Fruit fly (Drosophila melanogaster) whole organism, embryonic: ENCODE data around the gene phol.

Experiments
- Atf6 ChIP-seq: fragments of 200-800 bp; sonication (Bioruptor generic); IDR thresholded peaks from 2 replicates; pipeline ENCODE4 v1.3.6; 2022; ENCODE audit warnings: missing biosample characterization, missing genetic modification characterization
- Bgb ChIP-seq: fragments of 200-800 bp; sonication (Bioruptor generic); IDR thresholded peaks from 2 replicates; pipeline ENCODE4 v1.3.6; 2022; ENCODE audit warnings: missing biosample characterization, missing genetic modification characterization; ENCODE audit not compliant: partially characterized antibody
- CG10654 ChIP-seq: fragments of 200-800 bp; sonication (Bioruptor generic); optimal IDR thresholded peaks from 2 replicates; lab custom pipeline; 2016; ENCODE audit warnings: missing biosample characterization, missing genetic modification characterization
- CG11456 ChIP-seq: fragments of 200-800 bp; sonication (Bioruptor generic); IDR thresholded peaks from 3 replicates; pipeline ENCODE4 v1.3.6; 2022; ENCODE audit warnings: missing biosample characterization, missing genetic modification characterization
- CG12155 ChIP-seq: fragments of 200-800 bp; sonication (Bioruptor generic); optimal IDR thresholded peaks from 3 replicates; lab custom pipeline; 2016; ENCODE audit warnings: missing biosample characterization, missing genetic modification characterization
- CG13287 ChIP-seq: fragments of 200-800 bp; sonication (Bioruptor generic); IDR thresholded peaks from 2 replicates; pipeline ENCODE4 v1.3.6; 2022; ENCODE audit warnings: missing biosample characterization, missing genetic modification characterization; ENCODE audit not compliant: partially characterized antibody
- CG14014 ChIP-seq: fragments of 200-800 bp; sonication (Bioruptor generic); IDR thresholded peaks from 2 replicates; pipeline ENCODE4 v1.3.6; 2022; ENCODE audit warnings: missing biosample characterization, missing genetic modification characterization
- CG14710 ChIP-seq: fragments of 200-800 bp; sonication (Bioruptor generic); optimal IDR thresholded peaks from 3 replicates; lab custom pipeline; 2019; ENCODE audit warnings: missing biosample characterization, mild to moderate bottlenecking, missing genetic modification characterization, moderate library complexity
- CG1603 ChIP-seq: fragments of 200-800 bp; sonication (Bioruptor generic); optimal IDR thresholded peaks from 2 replicates; lab custom pipeline; 2019; ENCODE audit warnings: missing biosample characterization, mild to moderate bottlenecking, missing genetic modification characterization, moderate library complexity
- CG17359 ChIP-seq: fragments of 200-800 bp; sonication (Bioruptor generic); optimal IDR thresholded peaks from 3 replicates; lab custom pipeline; 2018; ENCODE audit warnings: missing biosample characterization, mild to moderate bottlenecking, missing genetic modification characterization, moderate library complexity
- CG2202 ChIP-seq: fragments of 200-800 bp; sonication (Bioruptor generic); optimal IDR thresholded peaks from 2 replicates; lab custom pipeline; 2018; ENCODE audit warnings: missing biosample characterization, mild to moderate bottlenecking, missing genetic modification characterization
- CG3065 ChIP-seq: fragments of 200-800 bp; sonication (Bioruptor generic); optimal IDR thresholded peaks from 2 replicates; lab custom pipeline; 2016; ENCODE audit warnings: missing biosample characterization, missing genetic modification characterization
- CG34376 ChIP-seq: fragments of 200-800 bp; sonication (Bioruptor generic); optimal IDR thresholded peaks from 2 replicates; lab custom pipeline; 2018; ENCODE audit warnings: missing biosample characterization, mild to moderate bottlenecking, missing genetic modification characterization
- CG34422 ChIP-seq: fragments of 200-800 bp; sonication (Bioruptor generic); IDR thresholded peaks from 3 replicates; pipeline ENCODE4 v1.3.6; 2022; ENCODE audit warnings: missing biosample characterization, missing genetic modification characterization
- CG4328 ChIP-seq: fragments of 200-800 bp; sonication (Bioruptor generic); optimal IDR thresholded peaks from 3 replicates; lab custom pipeline; 2017; ENCODE audit warnings: missing biosample characterization, missing genetic modification reagents, missing genetic modification characterization
- CG7271 ChIP-seq: fragments of 200-800 bp; sonication (Bioruptor generic); optimal IDR thresholded peaks from 2 replicates; lab custom pipeline; 2018; ENCODE audit warnings: missing biosample characterization, mild to moderate bottlenecking, missing genetic modification characterization, moderate library complexity
- CG8290 ChIP-seq, 3 experiments: fragments of 200-800 bp; sonication (Bioruptor generic); optimal IDR thresholded peaks; 2 replicates each; lab custom pipeline; 2016 to 2019; ENCODE audit warnings: missing biosample characterization in 3 of 3, missing genetic modification characterization in 3 of 3, mild to moderate bottlenecking in 2 of 3, moderate library complexity in 1 of 3
- CG9215 ChIP-seq: fragments of 200-800 bp; sonication (Bioruptor generic); IDR thresholded peaks from 2 replicates; pipeline ENCODE4 v1.3.6; 2022; ENCODE audit warnings: missing biosample characterization, missing genetic modification characterization
- CkIIα-i1 ChIP-seq: fragments of 200-800 bp; sonication (Bioruptor generic); IDR thresholded peaks from 2 replicates; pipeline ENCODE4 v1.3.6; 2022; ENCODE audit warnings: missing biosample characterization, missing genetic modification characterization
- Dbx ChIP-seq: fragments of 200-800 bp; sonication (Bioruptor generic); IDR thresholded peaks from 3 replicates; pipeline ENCODE4 v1.3.6; 2022; ENCODE audit warnings: missing biosample characterization, missing genetic modification characterization
- E2f2 ChIP-seq: fragments of 200-800 bp; sonication (Bioruptor generic); IDR thresholded peaks from 2 replicates; pipeline ENCODE4 v1.3.6; 2022; ENCODE audit warnings: missing biosample characterization, missing genetic modification characterization
- HLH4C ChIP-seq: fragments of 200-800 bp; sonication (Bioruptor generic); IDR thresholded peaks from 3 replicates; pipeline ENCODE4 v1.3.6; 2022; ENCODE audit warnings: missing biosample characterization, missing genetic modification characterization; ENCODE audit not compliant: partially characterized antibody
- Hr51 ChIP-seq, 2 experiments: fragments of 200-800 bp; sonication (Bioruptor generic); optimal IDR thresholded peaks; 2 replicates in 1 of 2; 3 replicates in 1 of 2; lab custom pipeline; 2016 to 2018; ENCODE audit warnings: missing biosample characterization in 2 of 2, missing genetic modification characterization in 2 of 2, mild to moderate bottlenecking in 1 of 2, moderate library complexity in 1 of 2
- Hr78 ChIP-seq, 2 experiments: fragments of 200-800 bp in 1 of 2; fragments of >200 bp in 1 of 2; sonication (Bioruptor generic) in 1 of 2; optimal IDR thresholded peaks; 2 replicates each; lab custom pipeline; 2017 to 2019; ENCODE audit warnings: missing biosample characterization in 2 of 2, missing genetic modification characterization in 2 of 2, mild to moderate bottlenecking in 1 of 2, moderate library complexity in 1 of 2
- Jarid2 ChIP-seq: fragments of 200-800 bp; sonication (Bioruptor generic); optimal IDR thresholded peaks from 3 replicates; lab custom pipeline; 2017; ENCODE audit warnings: mild to moderate bottlenecking, missing biosample characterization, missing genetic modification reagents, missing genetic modification characterization
- MESR4 ChIP-seq: fragments of 200-800 bp; sonication (Bioruptor generic); optimal IDR thresholded peaks from 2 replicates; lab custom pipeline; 2018; ENCODE audit warnings: missing biosample characterization, mild to moderate bottlenecking, missing genetic modification characterization, moderate library complexity
- MTF-1 ChIP-seq: fragments of 200-800 bp; sonication (Bioruptor generic); optimal IDR thresholded peaks from 2 replicates; lab custom pipeline; 2018; ENCODE audit warnings: missing biosample characterization, mild to moderate bottlenecking, missing genetic modification characterization, borderline replicate concordance
- Mad ChIP-seq: fragments of 200-800 bp; sonication (Bioruptor generic); optimal IDR thresholded peaks from 2 replicates; lab custom pipeline; 2016; ENCODE audit warnings: missing biosample characterization, missing genetic modification characterization
- Med ChIP-seq: fragments of 200-800 bp; sonication (Bioruptor generic); peaks from one replicate; lab custom pipeline; 2016; ENCODE audit warnings: missing biosample characterization, missing genetic modification characterization, mild to moderate bottlenecking, inconsistent platforms, moderate library complexity
- Pdp1 ChIP-seq, 2 experiments: fragments of 200-800 bp; sonication (Bioruptor generic); optimal IDR thresholded peaks; 3 replicates each; lab custom pipeline; 2016; ENCODE audit warnings: missing biosample characterization in 2 of 2, missing genetic modification characterization in 2 of 2, mild to moderate bottlenecking in 1 of 2, moderate library complexity in 1 of 2
- crp ChIP-seq, 2 experiments: fragments of 200-800 bp; sonication (Bioruptor generic); optimal IDR thresholded peaks; 2 replicates in 1 of 2; 3 replicates in 1 of 2; lab custom pipeline; 2017; ENCODE audit warnings: missing biosample characterization in 2 of 2, missing genetic modification characterization in 2 of 2, mild to moderate bottlenecking in 1 of 2, moderate library complexity in 1 of 2
- ftz-f1 ChIP-seq: fragments of 200-800 bp; sonication (Bioruptor generic); optimal IDR thresholded peaks from 2 replicates; lab custom pipeline; 2016; ENCODE audit warnings: missing biosample characterization, missing genetic modification characterization
- grn ChIP-seq: fragments of 200-800 bp; sonication (Bioruptor generic); optimal IDR thresholded peaks from 3 replicates; lab custom pipeline; 2017; ENCODE audit warnings: missing biosample characterization, missing genetic modification characterization
- jigr1 ChIP-seq: fragments of 200-800 bp; sonication (Bioruptor generic); IDR thresholded peaks from 3 replicates; pipeline ENCODE4 v1.3.6; 2022; ENCODE audit warnings: missing biosample characterization, missing genetic modification characterization
- nerfin-1 ChIP-seq: fragments of 200-800 bp; sonication (Bioruptor generic); optimal IDR thresholded peaks from 3 replicates; lab custom pipeline; 2019; ENCODE audit warnings: missing biosample characterization, mild to moderate bottlenecking, missing genetic modification characterization, moderate library complexity
- org-1 ChIP-seq: fragments of 200-800 bp; sonication (Bioruptor generic); optimal IDR thresholded peaks from 2 replicates; lab custom pipeline; 2017; ENCODE audit warnings: missing biosample characterization, missing genetic modification characterization
- p53 ChIP-seq: fragments of 200-800 bp; sonication (Bioruptor generic); optimal IDR thresholded peaks from 2 replicates; lab custom pipeline; 2016; ENCODE audit warnings: missing biosample characterization, missing genetic modification characterization
- pzg ChIP-seq: fragments of 200-800 bp; sonication (Bioruptor generic); optimal IDR thresholded peaks from 3 replicates; lab custom pipeline; 2018; ENCODE audit warnings: missing biosample characterization, mild to moderate bottlenecking, missing genetic modification characterization, moderate library complexity
- schlank ChIP-seq: fragments of 200-800 bp; sonication (Bioruptor generic); optimal IDR thresholded peaks from 2 replicates; lab custom pipeline; 2018; ENCODE audit warnings: missing biosample characterization, mild to moderate bottlenecking, missing genetic modification characterization
- sens-2 ChIP-seq: fragments of 200-800 bp; sonication (Bioruptor generic); IDR thresholded peaks from 2 replicates; pipeline ENCODE4 v1.3.6; 2022; ENCODE audit warnings: missing biosample characterization, missing genetic modification characterization
- slp2 ChIP-seq: fragments of 200-800 bp; sonication (Bioruptor generic); optimal IDR thresholded peaks from 2 replicates; lab custom pipeline; 2016; ENCODE audit warnings: missing biosample characterization, missing genetic modification characterization
- sna ChIP-seq: fragments of 200-800 bp; sonication (Bioruptor generic); IDR thresholded peaks from 2 replicates; pipeline ENCODE4 v1.3.6; 2022; ENCODE audit warnings: missing biosample characterization, missing genetic modification characterization; ENCODE audit not compliant: partially characterized antibody
- tap ChIP-seq: fragments of 200-800 bp; optimal IDR thresholded peaks from 3 replicates; lab custom pipeline; 2019; ENCODE audit warnings: missing biosample characterization, mild to moderate bottlenecking, missing genetic modification characterization, moderate library complexity
- twi ChIP-seq: fragments of 200-800 bp; optimal IDR thresholded peaks from 2 replicates; lab custom pipeline; 2019; ENCODE audit warnings: missing biosample characterization, mild to moderate bottlenecking, missing genetic modification characterization, moderate library complexity
- usp ChIP-seq: fragments of >200 bp; optimal IDR thresholded peaks from 2 replicates; lab custom pipeline; 2017; ENCODE audit warnings: missing biosample characterization, missing genetic modification characterization
- z ChIP-seq: fragments of 200-800 bp; sonication (Bioruptor generic); IDR thresholded peaks from 3 replicates; pipeline ENCODE4 v1.3.6; 2022; ENCODE audit warnings: missing biosample characterization, missing genetic modification characterization
- zf30C ChIP-seq: fragments of 200-800 bp; sonication (Bioruptor generic); optimal IDR thresholded peaks from 3 replicates; lab custom pipeline; 2018; ENCODE audit warnings: missing biosample characterization, mild to moderate bottlenecking, missing genetic modification characterization

phol gene

DNA sequence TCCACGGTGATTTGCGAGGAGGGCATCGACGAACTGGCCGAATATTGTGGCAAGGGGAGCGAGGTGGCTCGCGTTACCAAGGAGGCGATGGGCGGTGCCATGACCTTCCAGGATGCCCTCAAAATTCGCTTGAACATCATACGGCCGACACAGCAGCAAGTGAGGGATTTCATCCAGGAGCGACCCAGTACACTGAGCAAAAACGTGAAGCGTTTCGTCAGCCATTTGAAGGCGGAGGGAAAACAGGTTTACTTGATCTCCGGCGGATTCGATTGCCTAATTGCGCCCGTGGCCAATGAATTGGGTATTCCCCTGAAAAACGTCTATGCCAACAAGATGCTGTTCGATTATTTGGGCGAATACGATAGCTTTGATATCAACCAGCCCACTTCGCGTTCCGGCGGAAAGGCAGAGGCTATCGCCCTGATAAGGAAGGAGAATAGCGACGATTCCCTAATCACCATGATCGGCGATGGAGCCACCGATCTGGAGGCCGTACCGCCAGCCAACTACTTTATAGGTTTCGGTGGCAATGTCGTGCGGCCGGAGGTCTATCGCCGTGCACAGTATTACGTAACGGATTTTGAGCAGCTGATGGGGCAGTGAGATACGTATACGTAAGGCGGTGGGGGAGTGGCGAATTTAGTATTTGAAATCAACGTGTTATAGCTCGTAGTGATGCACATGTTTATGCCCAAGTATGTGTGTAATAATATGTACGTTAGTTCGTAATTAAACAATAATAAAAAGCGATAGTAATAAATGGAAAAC lies 32.1 kb downstream of the phol start (continued):
- TF ChIP-seq Hr78 (GFP tag; optimal IDR thresholded peaks at IDR 0.05; lab: Kevin White, UChicago) (no peak), Dbx (GFP tag; lab: Robert Waterston, UW) (peak; percentile 9; the same call in 1 of the 3 replicates), CG2202 (tag; lab: Kevin White, UChicago) (no peak), CG12155 (GFP tag; lab: Kevin White, UChicago) (no peak), MESR4 (GFP tag; lab: Kevin White, UChicago) (peak; percentile 38), twi (tag; lab: Kevin White, UChicago) (no peak), Mad (GFP tag; lab: Kevin White, UChicago) (no peak), Hr51 (GFP tag; optimal IDR thresholded peaks at IDR 0.05; lab: Kevin White, UChicago) (peak in 1 of 2 experiments; percentile 0), CG34422 (GFP tag; lab: Robert Waterston, UW) (no peak), jigr1 (GFP tag; lab: Robert Waterston, UW) (no peak), CG13287 (GFP tag; lab: Robert Waterston, UW) (0 out of 2 replicates have a peak, but pooled peaks have one; percentile 5), CkIIα-i1 (GFP tag; lab: Robert Waterston, UW) (no peak), slp2 (no peak), nerfin-1 (no peak), pzg (GFP tag; lab: Kevin White, UChicago) (peak; percentile 4), CG4328 (GFP tag; lab: Kevin White, UChicago) (no peak), zf30C (peak; percentile 38), usp (no peak), schlank (tag; lab: Kevin White, UChicago) (no peak), CG1603 (tag; lab: Kevin White, UChicago) (no peak), CG34376 (peak; percentile 57), HLH4C (GFP tag; lab: Robert Waterston, UW) (no peak), sna (GFP tag; lab: Robert Waterston, UW) (peak; percentile 12; the same call in 1 of the 2 replicates), CG14014 (GFP tag; lab: Robert Waterston, UW) (no peak), CG14710 (no peak), Jarid2 (GFP tag; lab: Kevin White, UChicago) (no peak), CG8290 (GFP tag; optimal IDR thresholded peaks at IDR 0.05; lab: Kevin White, UChicago) (no peak), CG8290 (tag; optimal IDR thresholded peaks at IDR 0.05; lab: Kevin White, UChicago) (peak in 1 of 2 experiments; percentile 26), CG3065 (GFP tag; lab: Kevin White, UChicago) (no peak), org-1 (GFP tag; lab: Kevin White, UChicago) (no peak), tap (no peak), CG17359 (tag; lab: Kevin White, UChicago) (no peak), Med (GFP tag; lab: Kevin White, UChicago) (peak; percentile 69), p53 (no peak), E2f2 (GFP tag; lab: Robert Waterston, UW) (no peak), CG10654 (GFP tag; lab: Kevin White, UChicago) (no peak), ftz-f1 (GFP tag; lab: Kevin White, UChicago) (peak; percentile 38), CG11456 (GFP tag; lab: Robert Waterston, UW) (no peak), CG7271 (tag; lab: Kevin White, UChicago) (no peak), crp (GFP tag; optimal IDR thresholded peaks at IDR 0.05; lab: Kevin White, UChicago) (peak in 1 of 2 experiments; percentile 53), sens-2 (no peak), MTF-1 (GFP tag; lab: Kevin White, UChicago) (no peak), Bgb (GFP tag; lab: Robert Waterston, UW) (0 out of 2 replicates have a peak, but pooled peaks have one; percentile 20), Atf6 (GFP tag; lab: Robert Waterston, UW) (no peak), grn (GFP tag; lab: Kevin White, UChicago) (peak; percentile 85), z (GFP tag; lab: Robert Waterston, UW) (0 out of 3 replicates have a peak, but pooled peaks have one; percentile 39), Pdp1 (GFP tag; optimal IDR thresholded peaks at IDR 0.05; lab: Kevin White, UChicago) (peak in 1 of 2 experiments; percentile 99), CG9215 (GFP tag; lab: Robert Waterston, UW) (no peak)
